Fruit fly (Drosophila melanogaster) whole organism, embryonic: ENCODE measurements around the gene CG7627.

Experiments
- Bdp1 ChIP-seq: fragments of 200-800 bp; sonication (Bioruptor generic); optimal IDR thresholded peaks from 3 replicates; lab custom pipeline; 2016; ENCODE audit warnings: missing biosample characterization, missing genetic modification characterization
- CG11696 ChIP-seq: fragments of 200-800 bp; sonication (Bioruptor generic); IDR thresholded peaks from 2 replicates; pipeline ENCODE4 v1.3.6; 2022; ENCODE audit warnings: missing biosample characterization, missing genetic modification characterization
- CG12104 ChIP-seq: fragments of 200-800 bp; sonication (Bioruptor generic); optimal IDR thresholded peaks from 3 replicates; lab custom pipeline; 2016; ENCODE audit warnings: missing biosample characterization, missing genetic modification characterization
- CG13287 ChIP-seq: fragments of 200-800 bp; sonication (Bioruptor generic); IDR thresholded peaks from 2 replicates; pipeline ENCODE4 v1.3.6; 2022; ENCODE audit warnings: missing biosample characterization, missing genetic modification characterization; ENCODE audit not compliant: partially characterized antibody
- CG13894 ChIP-seq: fragments of 200-800 bp; sonication (Bioruptor generic); optimal IDR thresholded peaks from 3 replicates; lab custom pipeline; 2018; ENCODE audit warnings: missing biosample characterization, mild to moderate bottlenecking, missing genetic modification characterization, moderate library complexity
- CG14441 ChIP-seq: fragments of 200-800 bp; sonication (Bioruptor generic); IDR thresholded peaks from 2 replicates; pipeline ENCODE4 v1.3.6; 2022; ENCODE audit warnings: missing biosample characterization, missing genetic modification characterization
- CG15514 ChIP-seq: fragments of 200-800 bp; sonication (Bioruptor generic); optimal IDR thresholded peaks from 3 replicates; lab custom pipeline; 2017; ENCODE audit warnings: missing biosample characterization, missing genetic modification characterization, mild to moderate bottlenecking, moderate library complexity, missing genetic modification reagents
- CG1603 ChIP-seq: fragments of 200-800 bp; sonication (Bioruptor generic); optimal IDR thresholded peaks from 2 replicates; lab custom pipeline; 2019; ENCODE audit warnings: missing biosample characterization, mild to moderate bottlenecking, missing genetic modification characterization, moderate library complexity
- CG16815 ChIP-seq: fragments of 200-800 bp; sonication (Bioruptor generic); optimal IDR thresholded peaks from 3 replicates; lab custom pipeline; 2017; ENCODE audit warnings: missing biosample characterization, mild to moderate bottlenecking, missing genetic modification characterization
- CG18262 ChIP-seq: fragments of 200-800 bp; optimal IDR thresholded peaks from 3 replicates; lab custom pipeline; 2019; ENCODE audit warnings: missing biosample characterization, mild to moderate bottlenecking, missing genetic modification characterization, moderate library complexity
- CG18476 ChIP-seq: fragments of 200-800 bp; sonication (Bioruptor generic); optimal IDR thresholded peaks from 2 replicates; lab custom pipeline; 2016; ENCODE audit warnings: missing biosample characterization, mild to moderate bottlenecking, missing genetic modification characterization
- CG2116 ChIP-seq: fragments of 200-800 bp; sonication (Bioruptor generic); optimal IDR thresholded peaks from 3 replicates; lab custom pipeline; 2018; ENCODE audit warnings: missing biosample characterization, mild to moderate bottlenecking, missing genetic modification characterization
- CG2199 ChIP-seq: fragments of 200-800 bp; sonication (Bioruptor generic); IDR thresholded peaks from 3 replicates; pipeline ENCODE4 v1.3.6; 2022; ENCODE audit warnings: missing biosample characterization, missing genetic modification characterization
- CG2712 ChIP-seq: fragments of 200-800 bp; optimal IDR thresholded peaks from 3 replicates; lab custom pipeline; 2019; ENCODE audit warnings: missing biosample characterization, mild to moderate bottlenecking, missing genetic modification characterization, moderate library complexity
- CG2875 ChIP-seq: fragments of 200-800 bp; sonication (Bioruptor generic); optimal IDR thresholded peaks from 2 replicates; lab custom pipeline; 2017; ENCODE audit warnings: missing biosample characterization, mild to moderate bottlenecking, missing genetic modification characterization, missing genetic modification reagents
- CG31441 ChIP-seq: fragments of 200-800 bp; sonication (Bioruptor generic); IDR thresholded peaks from 2 replicates; pipeline ENCODE4 v1.3.6; 2022; ENCODE audit warnings: missing biosample characterization, missing genetic modification characterization
- CG3163 ChIP-seq: fragments of 200-800 bp; sonication (Bioruptor generic); optimal IDR thresholded peaks from 3 replicates; lab custom pipeline; 2016; ENCODE audit warnings: missing biosample characterization, missing genetic modification characterization
- CG3407 ChIP-seq: fragments of 200-800 bp; sonication (Bioruptor generic); optimal IDR thresholded peaks from 2 replicates; lab custom pipeline; 2018; ENCODE audit warnings: missing biosample characterization, mild to moderate bottlenecking, missing genetic modification characterization
- CG4282 ChIP-seq: fragments of 200-800 bp; sonication (Bioruptor generic); optimal IDR thresholded peaks from 2 replicates; lab custom pipeline; 2016; ENCODE audit warnings: missing biosample characterization, missing genetic modification characterization
- CG4424 ChIP-seq: fragments of 200-800 bp; sonication (Bioruptor generic); optimal IDR thresholded peaks from 3 replicates; lab custom pipeline; 2016; ENCODE audit warnings: missing biosample characterization, missing genetic modification characterization
- CG6683 ChIP-seq: fragments of 200-800 bp; sonication (Bioruptor generic); optimal IDR thresholded peaks from 2 replicates; lab custom pipeline; 2017; ENCODE audit warnings: missing biosample characterization, mild to moderate bottlenecking, missing genetic modification characterization, missing genetic modification reagents
- CG6689 ChIP-seq: fragments of 200-800 bp; sonication (Bioruptor generic); IDR thresholded peaks from 2 replicates; pipeline ENCODE4 v1.3.6; 2022; ENCODE audit warnings: missing biosample characterization, missing genetic modification characterization
- CG6813 ChIP-seq: fragments of 200-800 bp; sonication (Bioruptor generic); optimal IDR thresholded peaks from 2 replicates; lab custom pipeline; 2017; ENCODE audit warnings: missing biosample characterization, missing genetic modification characterization, mild to moderate bottlenecking, moderate library complexity, missing genetic modification reagents
- CG7271 ChIP-seq: fragments of 200-800 bp; sonication (Bioruptor generic); optimal IDR thresholded peaks from 2 replicates; lab custom pipeline; 2018; ENCODE audit warnings: missing biosample characterization, mild to moderate bottlenecking, missing genetic modification characterization, moderate library complexity
- CG7839 ChIP-seq: fragments of 200-800 bp; sonication (Bioruptor generic); optimal IDR thresholded peaks from 3 replicates; lab custom pipeline; 2018; ENCODE audit warnings: missing biosample characterization, mild to moderate bottlenecking, missing genetic modification characterization, moderate library complexity
- CG7963 ChIP-seq: fragments of 200-800 bp; sonication (Bioruptor generic); IDR thresholded peaks from 3 replicates; pipeline ENCODE4 v1.3.6; 2022; ENCODE audit warnings: missing biosample characterization, missing genetic modification characterization; ENCODE audit not compliant: partially characterized antibody
- CG8478 ChIP-seq: fragments of >200 bp; optimal IDR thresholded peaks from 2 replicates; lab custom pipeline; 2018
- CG9215 ChIP-seq: fragments of 200-800 bp; sonication (Bioruptor generic); IDR thresholded peaks from 2 replicates; pipeline ENCODE4 v1.3.6; 2022; ENCODE audit warnings: missing biosample characterization, missing genetic modification characterization
- CHES-1-like ChIP-seq: fragments of 200-800 bp; sonication (Bioruptor generic); optimal IDR thresholded peaks from 2 replicates; lab custom pipeline; 2016; ENCODE audit warnings: missing biosample characterization, missing genetic modification characterization
- CoRest ChIP-seq: fragments of 200-800 bp; sonication (Bioruptor generic); optimal IDR thresholded peaks from 3 replicates; lab custom pipeline; 2018; ENCODE audit warnings: missing biosample characterization, mild to moderate bottlenecking, missing genetic modification characterization, moderate library complexity
- D19B ChIP-seq: fragments of 200-800 bp; sonication (Bioruptor generic); optimal IDR thresholded peaks from 2 replicates; lab custom pipeline; 2017; ENCODE audit warnings: missing biosample characterization, mild to moderate bottlenecking, missing genetic modification characterization
- HHEX ChIP-seq: fragments of 200-800 bp; sonication (Bioruptor generic); optimal IDR thresholded peaks from 3 replicates; lab custom pipeline; 2017; ENCODE audit warnings: missing biosample characterization, mild to moderate bottlenecking, missing genetic modification characterization, missing genetic modification reagents
- Neu2 ChIP-seq: fragments of 200-800 bp; sonication (Bioruptor generic); optimal IDR thresholded peaks from 3 replicates; lab custom pipeline; 2016; ENCODE audit warnings: missing biosample characterization, missing genetic modification characterization, borderline replicate concordance
- Nf-YC ChIP-seq: fragments of 200-800 bp; optimal IDR thresholded peaks from 3 replicates; lab custom pipeline; 2019; ENCODE audit warnings: missing biosample characterization, mild to moderate bottlenecking, missing genetic modification characterization, moderate library complexity
- Side ChIP-seq: fragments of 200-800 bp; sonication (Bioruptor generic); optimal IDR thresholded peaks from 2 replicates; lab custom pipeline; 2016; ENCODE audit warnings: missing biosample characterization, missing genetic modification characterization
- Six4 ChIP-seq: fragments of 200-800 bp; sonication (Bioruptor generic); optimal IDR thresholded peaks from 2 replicates; lab custom pipeline; 2016; ENCODE audit warnings: missing biosample characterization, missing genetic modification characterization
- ara ChIP-seq: fragments of 200-800 bp; sonication (Bioruptor generic); IDR thresholded peaks from 2 replicates; pipeline ENCODE4 v1.3.6; 2022; ENCODE audit warnings: missing biosample characterization, missing genetic modification characterization
- cato ChIP-seq: fragments of 200-800 bp; sonication (Bioruptor generic); optimal IDR thresholded peaks from 2 replicates; lab custom pipeline; 2016; ENCODE audit warnings: missing biosample characterization, missing genetic modification characterization, borderline replicate concordance
- corto ChIP-seq: fragments of 200-800 bp; sonication (Bioruptor generic); optimal IDR thresholded peaks from 2 replicates; lab custom pipeline; 2016; ENCODE audit warnings: missing biosample characterization, mild to moderate bottlenecking, missing genetic modification characterization, moderate library complexity
- ems ChIP-seq: fragments of 200-800 bp; sonication (Bioruptor generic); optimal IDR thresholded peaks from 3 replicates; lab custom pipeline; 2016; ENCODE audit warnings: missing biosample characterization, missing genetic modification characterization
- en ChIP-seq: fragments of 200-800 bp; sonication (Bioruptor generic); optimal IDR thresholded peaks from 2 replicates; lab custom pipeline; 2016; ENCODE audit warnings: missing biosample characterization, missing genetic modification characterization
- fd64A ChIP-seq: fragments of 200-800 bp; sonication (Bioruptor generic); optimal IDR thresholded peaks from 3 replicates; lab custom pipeline; 2018; ENCODE audit warnings: missing biosample characterization, mild to moderate bottlenecking, missing genetic modification characterization
- ftz-f1 ChIP-seq: fragments of 200-800 bp; sonication (Bioruptor generic); optimal IDR thresholded peaks from 2 replicates; lab custom pipeline; 2016; ENCODE audit warnings: missing biosample characterization, missing genetic modification characterization
- nau ChIP-seq: fragments of 200-800 bp; sonication (Bioruptor generic); optimal IDR thresholded peaks from 3 replicates; lab custom pipeline; 2017; ENCODE audit warnings: missing biosample characterization, mild to moderate bottlenecking, missing genetic modification characterization, missing genetic modification reagents
- nerfin-1 ChIP-seq: fragments of 200-800 bp; sonication (Bioruptor generic); optimal IDR thresholded peaks from 3 replicates; lab custom pipeline; 2019; ENCODE audit warnings: missing biosample characterization, mild to moderate bottlenecking, missing genetic modification characterization, moderate library complexity
- phol ChIP-seq: fragments of 200-800 bp; sonication (Bioruptor generic); optimal IDR thresholded peaks from 3 replicates; lab custom pipeline; 2018; ENCODE audit warnings: missing biosample characterization, mild to moderate bottlenecking, missing genetic modification characterization, moderate library complexity
- slou ChIP-seq: fragments of 200-800 bp; sonication (Bioruptor generic); optimal IDR thresholded peaks from 3 replicates; lab custom pipeline; 2016; ENCODE audit warnings: missing biosample characterization, missing genetic modification characterization
- stwl ChIP-seq: fragments of 200-800 bp; sonication (Bioruptor generic); optimal IDR thresholded peaks from 3 replicates; lab custom pipeline; 2018; ENCODE audit warnings: missing biosample characterization, mild to moderate bottlenecking, missing genetic modification characterization, moderate library complexity
- tx ChIP-seq: fragments of 200-800 bp; sonication (Bioruptor generic); optimal IDR thresholded peaks from 2 replicates; lab custom pipeline; 2016; ENCODE audit warnings: missing biosample characterization, missing genetic modification characterization
- usp ChIP-seq: fragments of >200 bp; optimal IDR thresholded peaks from 2 replicates; lab custom pipeline; 2017; ENCODE audit warnings: missing biosample characterization, missing genetic modification characterization
- wdn ChIP-seq: fragments of 200-800 bp; sonication (Bioruptor generic); IDR thresholded peaks from 2 replicates; pipeline ENCODE4 v1.3.6; 2022; ENCODE audit warnings: missing biosample characterization, missing genetic modification characterization

The CG7627 gene

DNA sequence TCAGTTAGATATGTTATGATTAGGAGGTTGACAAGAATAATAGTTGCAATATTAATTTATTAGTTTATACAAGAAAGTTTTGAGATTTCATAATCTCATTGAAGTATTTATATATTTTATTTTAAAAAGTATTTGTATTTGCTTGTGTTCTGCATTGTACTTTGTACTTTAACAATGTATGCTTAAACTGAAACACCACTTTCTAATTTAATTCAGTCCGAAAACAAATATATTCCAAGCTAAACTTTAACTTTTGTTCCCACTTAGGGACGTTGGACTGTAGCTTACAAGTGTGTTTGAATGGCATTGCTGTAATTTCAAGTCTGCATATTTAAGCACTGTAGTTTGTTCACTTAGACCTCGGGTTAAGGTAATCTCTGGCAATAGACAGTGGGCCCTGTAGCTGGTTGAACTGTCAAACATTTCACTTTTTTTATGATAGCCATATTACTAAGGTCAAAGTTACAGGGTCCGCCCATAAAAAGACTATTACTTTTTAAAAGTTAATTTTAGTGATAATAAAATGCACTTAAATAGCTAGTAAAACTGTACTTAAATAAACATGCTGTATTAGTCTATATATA, 9.2 kb upstream of the CG7627 start (continued):
- TF ChIP-seq CG14441 (GFP tag; lab: Robert Waterston, UW) (0 out of 2 replicates have a peak, but pooled peaks have one; percentile 30), ems (no peak), CG13287 (GFP tag; lab: Robert Waterston, UW) (no peak), CG2875 (no peak), Side (no peak), CG6813 (GFP tag; lab: Kevin White, UChicago) (peak; percentile 14), CG3163 (no peak), CG11696 (GFP tag; lab: Robert Waterston, UW) (no peak), CG4424 (peak; percentile 22), CG3407 (GFP tag; lab: Kevin White, UChicago) (no peak), ftz-f1 (GFP tag; lab: Kevin White, UChicago) (no peak), nerfin-1 (tag; lab: Kevin White, UChicago) (peak; percentile 0), nau (GFP tag; lab: Kevin White, UChicago) (no peak), CG15514 (GFP tag; lab: Kevin White, UChicago) (no peak), CG13894 (no peak), CoRest (tag; lab: Kevin White, UChicago) (peak; percentile 10), CG7839 (tag; lab: Kevin White, UChicago) (peak; percentile 46), phol (peak; percentile 23), CG18476 (no peak), CG6689 (no peak), Neu2 (GFP tag; lab: Kevin White, UChicago) (no peak), CG7963 (GFP tag; lab: Robert Waterston, UW) (no peak), corto (GFP tag; lab: Kevin White, UChicago) (no peak), CG6683 (no peak), stwl (no peak), CG7271 (tag; lab: Kevin White, UChicago) (no peak), fd64A (no peak), CG16815 (GFP tag; lab: Kevin White, UChicago) (no peak), HHEX (peak; percentile 19), CG8478 (lab: Kevin White, UChicago) (no peak), CG31441 (GFP tag; lab: Robert Waterston, UW) (peak; percentile 50; the same call in 1 of the 2 replicates), CG1603 (tag; lab: Kevin White, UChicago) (no peak), CG2116 (GFP tag; lab: Kevin White, UChicago) (no peak), wdn (GFP tag; lab: Robert Waterston, UW) (no peak), D19B (GFP tag; lab: Kevin White, UChicago) (no peak), ara (GFP tag; lab: Robert Waterston, UW) (no peak), Bdp1 (GFP tag; lab: Kevin White, UChicago) (no peak), Nf-YC (tag; lab: Kevin White, UChicago) (no peak), usp (no peak), CHES-1-like (no peak), tx (no peak), CG2712 (tag; lab: Kevin White, UChicago) (peak; percentile 29), CG12104 (GFP tag; lab: Kevin White, UChicago) (no peak), en (GFP tag; lab: Kevin White, UChicago) (no peak), CG9215 (GFP tag; lab: Robert Waterston, UW) (no peak), cato (GFP tag; lab: Kevin White, UChicago) (no peak), CG4282 (GFP tag; lab: Kevin White, UChicago) (no peak), CG2199 (GFP tag; lab: Robert Waterston, UW) (no peak), slou (GFP tag; lab: Kevin White, UChicago) (no peak), Six4 (GFP tag; lab: Kevin White, UChicago) (no peak), CG18262 (tag; lab: Kevin White, UChicago) (peak; percentile 18)
